Worm (Caenorhabditis elegans) whole organism, L4 larva: Measurements from ENCODE around the gene eef-1B.2.

Experiments
- D1046.2 ChIP-seq: fragments of 200-800 bp; sonication (Bioruptor generic); IDR thresholded peaks from 2 replicates; pipeline ENCODE4 v1.3.6; 2022; ENCODE audit warnings: missing genetic modification characterization, missing compliant biosample characterization
- F49E8.2 ChIP-seq: sonication (generic microtip); optimal IDR thresholded peaks from 2 replicates; lab custom pipeline; 2016; ENCODE audit warnings: missing compliant biosample characterization, mild to moderate bottlenecking, missing genetic modification characterization, borderline replicate concordance
- Y105C5A.15 ChIP-seq: fragments of 200-800 bp; sonication (Bioruptor generic); IDR thresholded peaks from 2 replicates; pipeline ENCODE4 v1.3.6; 2022; ENCODE audit warnings: missing genetic modification characterization, missing compliant biosample characterization
- Y5F2A.4 ChIP-seq: fragments of 200-800 bp; sonication (Bioruptor generic); optimal IDR thresholded peaks from 2 replicates; lab custom pipeline; 2018; ENCODE audit warnings: mild to moderate bottlenecking, missing genetic modification characterization, missing compliant biosample characterization
- Y75B8A.6 ChIP-seq: fragments of 200-800 bp; sonication (Bioruptor generic); IDR thresholded peaks from 2 replicates; pipeline ENCODE4 v1.3.6; 2022; ENCODE audit warnings: missing genetic modification reagents, missing genetic modification characterization, missing compliant biosample characterization
- ZK337.2 ChIP-seq: fragments of 200-800 bp; sonication (Bioruptor generic); IDR thresholded peaks from 2 replicates; pipeline ENCODE4 v1.3.6; 2022; ENCODE audit warnings: missing genetic modification reagents, missing genetic modification characterization, missing compliant biosample characterization
- ZK546.5 ChIP-seq, 2 experiments: sonication (generic microtip); optimal IDR thresholded peaks; 2 replicates each; lab custom pipeline; 2017; ENCODE audit warnings: missing biosample characterization in 2 of 2, missing genetic modification characterization in 2 of 2
- aha-1 ChIP-seq: fragments of 150-350 bp; peaks from one replicate; lab custom pipeline; 2014; ENCODE audit warnings: missing biosample characterization, missing genetic modification characterization
- ceh-28 ChIP-seq: fragments of 150-350 bp; optimal IDR thresholded peaks from 2 replicates; lab custom pipeline; 2014; ENCODE audit warnings: missing biosample characterization, missing genetic modification reagents, missing genetic modification characterization
- ctbp-1 ChIP-seq: fragments of 200-800 bp; sonication (Bioruptor generic); IDR thresholded peaks from 2 replicates; pipeline ENCODE4 v1.3.6; 2022; ENCODE audit warnings: missing genetic modification reagents, missing genetic modification characterization, missing compliant biosample characterization
- dmd-8 ChIP-seq: fragments of 200-800 bp; sonication (Bioruptor generic); IDR thresholded peaks from 2 replicates; pipeline ENCODE4 v1.3.6; 2022; ENCODE audit warnings: missing genetic modification characterization, missing compliant biosample characterization
- dmd-9 ChIP-seq: fragments of 200-800 bp; sonication (Bioruptor generic); IDR thresholded peaks from 2 replicates; pipeline ENCODE4 v1.3.6; 2022; ENCODE audit warnings: missing genetic modification reagents, missing genetic modification characterization, missing compliant biosample characterization
- egl-27 ChIP-seq: sonication (generic microtip); optimal IDR thresholded peaks from 3 replicates; lab custom pipeline; 2017; ENCODE audit warnings: missing biosample characterization, missing genetic modification reagents, missing genetic modification characterization
- egl-43 ChIP-seq: fragments of 200-800 bp; sonication (Bioruptor generic); IDR thresholded peaks from 2 replicates; pipeline ENCODE4 v1.3.6; 2022; ENCODE audit warnings: missing genetic modification reagents, missing genetic modification characterization, missing compliant biosample characterization
- fkh-10 ChIP-seq: fragments of 150-350 bp; optimal IDR thresholded peaks from 2 replicates; lab custom pipeline; 2014; ENCODE audit warnings: missing biosample characterization, missing genetic modification reagents, missing genetic modification characterization
- hlh-30 ChIP-seq: sonication (generic microtip); optimal IDR thresholded peaks from 2 replicates; lab custom pipeline; 2017; ENCODE audit warnings: antibody characterized with exemption, mild to moderate bottlenecking, missing genetic modification characterization, missing compliant biosample characterization; ENCODE audit not compliant: insufficient read depth
- lim-7 ChIP-seq: fragments of 200-800 bp; sonication (Bioruptor generic); IDR thresholded peaks from 2 replicates; pipeline ENCODE4 v1.3.6; 2022; ENCODE audit warnings: missing genetic modification characterization, missing compliant biosample characterization
- lin-1 ChIP-seq: fragments of 200-800 bp; sonication (Bioruptor generic); IDR thresholded peaks from 2 replicates; pipeline ENCODE4 v1.3.6; 2022; ENCODE audit warnings: missing genetic modification reagents, missing genetic modification characterization, missing compliant biosample characterization
- lin-13 ChIP-seq: fragments of 150-350 bp; optimal IDR thresholded peaks from 2 replicates; lab custom pipeline; 2014; ENCODE audit warnings: missing biosample characterization, missing genetic modification reagents, missing genetic modification characterization
- lin-38 ChIP-seq: fragments of 200-800 bp; sonication (Bioruptor generic); IDR thresholded peaks from 2 replicates; pipeline ENCODE4 v1.3.6; 2022; ENCODE audit warnings: missing genetic modification reagents, missing genetic modification characterization, missing compliant biosample characterization
- lir-3 ChIP-seq: sonication (generic microtip); optimal IDR thresholded peaks from 2 replicates; lab custom pipeline; 2016; ENCODE audit warnings: mild to moderate bottlenecking, missing genetic modification characterization, missing compliant biosample characterization
- madf-5 ChIP-seq, 2 experiments: fragments of 200-800 bp; sonication (Bioruptor generic); IDR thresholded peaks; 2 replicates each; pipeline ENCODE4 v1.3.6; 2022; ENCODE audit warnings: missing compliant biosample characterization in 2 of 2, missing genetic modification characterization in 2 of 2
- mdt-29 ChIP-seq: fragments of 200-800 bp; sonication (Bioruptor generic); IDR thresholded peaks from 2 replicates; pipeline ENCODE4 v1.3.6; 2022; ENCODE audit warnings: missing genetic modification reagents, missing genetic modification characterization, missing compliant biosample characterization
- mxl-3 ChIP-seq: fragments of 200-800 bp; sonication (Bioruptor generic); optimal IDR thresholded peaks from 2 replicates; lab custom pipeline; 2018; ENCODE audit warnings: mild to moderate bottlenecking, missing genetic modification characterization, missing compliant biosample characterization
- nhr-10 ChIP-seq: fragments of 150-350 bp; optimal IDR thresholded peaks from 2 replicates; lab custom pipeline; 2014; ENCODE audit warnings: missing biosample characterization, missing genetic modification characterization
- nhr-41 ChIP-seq: fragments of 200-800 bp; sonication (Bioruptor generic); IDR thresholded peaks from 2 replicates; pipeline ENCODE4 v1.3.6; 2022; ENCODE audit warnings: missing genetic modification reagents, missing genetic modification characterization, missing compliant biosample characterization
- nhr-42 ChIP-seq: fragments of 200-800 bp; sonication (Bioruptor generic); IDR thresholded peaks from 2 replicates; pipeline ENCODE4 v1.3.6; 2022; ENCODE audit warnings: missing genetic modification characterization, missing compliant biosample characterization
- nhr-76 ChIP-seq: fragments of 150-350 bp; optimal IDR thresholded peaks from 2 replicates; lab custom pipeline; 2014; ENCODE audit warnings: missing biosample characterization, missing genetic modification characterization
- pha-4 ChIP-seq, 2 experiments: fragments of 150-350 bp in 1 of 2; fragments of 200-800 bp in 1 of 2; sonication (Bioruptor generic) in 1 of 2; IDR thresholded peaks in 1 of 2; optimal IDR thresholded peaks in 1 of 2; 2 replicates each; pipeline versions ENCODE4 v1.3.6 to Lab custom; 2014 to 2022; ENCODE audit warnings: missing genetic modification characterization in 2 of 2, missing genetic modification reagents in 2 of 2, missing biosample characterization in 1 of 2, missing compliant biosample characterization in 1 of 2
- pqm-1 ChIP-seq: sonication (generic microtip); optimal IDR thresholded peaks from 2 replicates; lab custom pipeline; 2017; ENCODE audit warnings: missing biosample characterization, missing genetic modification characterization
- saeg-2 ChIP-seq: fragments of 200-800 bp; sonication (Bioruptor generic); IDR thresholded peaks from 2 replicates; pipeline ENCODE4 v1.3.6; 2022; ENCODE audit warnings: missing genetic modification reagents, missing genetic modification characterization, missing compliant biosample characterization
- set-16 ChIP-seq: fragments of 200-800 bp; sonication (Bioruptor generic); IDR thresholded peaks from 2 replicates; pipeline ENCODE4 v1.3.6; 2022; ENCODE audit warnings: missing genetic modification reagents, missing genetic modification characterization, missing compliant biosample characterization
- skn-1 ChIP-seq: fragments of 150-350 bp; optimal IDR thresholded peaks from 2 replicates; lab custom pipeline; 2014; ENCODE audit warnings: missing biosample characterization, missing genetic modification characterization
- snpc-1.2 ChIP-seq: fragments of 200-800 bp; sonication (Bioruptor generic); IDR thresholded peaks from 2 replicates; pipeline ENCODE4 v1.3.6; 2022; ENCODE audit warnings: missing genetic modification reagents, missing genetic modification characterization, missing compliant biosample characterization
- spr-3 ChIP-seq: fragments of 200-800 bp; sonication (Bioruptor generic); optimal IDR thresholded peaks from 2 replicates; lab custom pipeline; 2018; ENCODE audit warnings: mild to moderate bottlenecking, missing genetic modification characterization, missing compliant biosample characterization
- tra-1 ChIP-seq: fragments of 200-800 bp; sonication (Bioruptor generic); IDR thresholded peaks from 2 replicates; pipeline ENCODE4 v1.3.6; 2022; ENCODE audit warnings: missing genetic modification reagents, missing genetic modification characterization, missing compliant biosample characterization
- unc-62 ChIP-seq, 3 experiments: fragments of 150-350 bp in 1 of 3; sonication (generic microtip); optimal IDR thresholded peaks in 2 of 3; peaks in 1 of 3; 1 replicate in 1 of 3; 2 replicates in 2 of 3; lab custom pipeline; 2014 to 2017; ENCODE audit warnings: missing biosample characterization in 3 of 3, missing genetic modification characterization in 3 of 3, missing genetic modification reagents in 3 of 3, missing genotype in 1 of 3
- vab-7 ChIP-seq: fragments of 200-800 bp; sonication (Bioruptor generic); IDR thresholded peaks from 2 replicates; pipeline ENCODE4 v1.3.6; 2022; ENCODE audit warnings: missing genetic modification reagents, missing genetic modification characterization, missing compliant biosample characterization
- zfp-3 ChIP-seq: fragments of 200-800 bp; sonication (Bioruptor generic); conservative IDR thresholded peaks from 2 replicates; pipeline ENCODE4 v1.3.6; 2022; ENCODE audit warnings: missing genetic modification reagents, missing genetic modification characterization, missing compliant biosample characterization
- zip-11 ChIP-seq: fragments of 200-800 bp; sonication (Bioruptor generic); IDR thresholded peaks from 2 replicates; pipeline ENCODE4 v1.3.6; 2022; ENCODE audit warnings: missing genetic modification characterization, missing compliant biosample characterization
- zip-2 ChIP-seq: fragments of 150-350 bp; optimal IDR thresholded peaks from 2 replicates; lab custom pipeline; 2014; ENCODE audit warnings: missing biosample characterization, missing genetic modification characterization
- ztf-11 ChIP-seq: fragments of 150-350 bp; optimal IDR thresholded peaks from 2 replicates; lab custom pipeline; 2014; ENCODE audit warnings: missing biosample characterization, missing genetic modification characterization
- ztf-7 ChIP-seq: fragments of 150-350 bp; optimal IDR thresholded peaks from 2 replicates; lab custom pipeline; 2014; ENCODE audit warnings: missing biosample characterization, missing genetic modification characterization

The eef-1B.2 gene

DNA sequence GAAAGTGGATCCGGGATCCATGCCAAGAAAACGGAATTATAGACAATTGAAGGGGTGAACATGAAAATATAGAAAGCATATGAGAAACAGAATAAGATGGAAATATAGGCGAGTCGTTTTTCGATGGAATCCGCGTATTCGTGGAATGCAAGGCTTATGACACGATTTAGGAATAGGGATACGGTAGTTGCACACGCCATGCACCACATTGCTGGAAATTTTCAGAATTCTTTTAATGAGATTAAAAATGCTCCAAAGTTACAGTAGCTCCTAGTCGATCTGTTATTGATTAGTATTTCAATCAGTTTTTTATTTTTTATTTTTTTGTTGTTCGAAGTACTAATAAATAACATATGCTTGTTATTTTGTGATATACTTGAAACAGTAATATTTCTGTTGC lies 13.9 kb downstream of the eef-1B.2 start:
- TF ChIP-seq pha-4 (GFP tag; IDR thresholded peaks at IDR 0.05; lab: Robert Waterston, UW) (no peak), pha-4 (tag; optimal IDR thresholded peaks at IDR 0.05; lab: Kevin White, UChicago) (no peak), Y105C5A.15 (GFP tag; lab: Robert Waterston, UW) (no peak), unc-62 (GFP tag; optimal IDR thresholded peaks at IDR 0.05 in 1 of 2; lab: Kevin White, UChicago) (no peak), unc-62 (tag; optimal IDR thresholded peaks at IDR 0.05; lab: Kevin White, UChicago) (no peak), ceh-28 (tag; lab: Kevin White, UChicago) (no peak), saeg-2 (no peak), ztf-11 (tag; lab: Kevin White, UChicago) (no peak), pqm-1 (no peak), nhr-42 (no peak), spr-3 (GFP tag; lab: Kevin White, UChicago) (no peak)

DNA sequence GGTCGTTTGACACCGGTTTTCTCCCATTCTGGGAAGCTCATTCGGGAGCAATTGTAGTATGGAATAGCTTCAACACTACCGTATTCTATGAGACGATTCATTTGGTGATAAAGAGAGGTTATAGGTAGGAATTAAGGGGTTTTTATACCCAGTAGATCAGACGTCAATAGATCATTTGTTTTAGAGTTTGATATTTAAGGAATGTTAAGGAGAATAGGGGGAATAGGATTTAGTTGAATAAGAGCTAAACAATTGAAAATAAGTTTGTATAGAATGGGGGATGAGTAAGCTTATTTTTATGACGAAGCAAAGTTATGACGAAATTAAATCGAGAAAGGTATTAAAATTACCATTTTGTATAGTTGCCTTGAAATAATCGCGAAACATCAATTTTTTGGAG lies 16.1 kb downstream of the eef-1B.2 start, which contains the start of gene srt-47:
Gene srt-47, minus strand, starts transcription at position 101 of the 400 bp plus-strand sequence.
- TF ChIP-seq nhr-42: no peak
- no peak for TF ChIP-seq ztf-11 (tag; lab: Kevin White, UChicago)
- TF ChIP-seq fkh-10: no peak
- no peak for TF ChIP-seq dmd-8 (GFP tag; lab: Robert Waterston, UW)
- TF ChIP-seq zip-2 (tag; lab: Kevin White, UChicago): no peak
- TF ChIP-seq lir-3 (tag; lab: Kevin White, UChicago): no peak
- no peak for TF ChIP-seq tra-1 (GFP tag; lab: Robert Waterston, UW)
- TF ChIP-seq ZK546.5 (tag; optimal IDR thresholded peaks at IDR 0.05; lab: Kevin White, UChicago): no peak
- TF ChIP-seq nhr-76: no peak
- no peak for TF ChIP-seq mxl-3 (GFP tag; lab: Kevin White, UChicago)
- no peak for TF ChIP-seq vab-7 (GFP tag; lab: Robert Waterston, UW)
- TF ChIP-seq Y5F2A.4 (GFP tag; lab: Kevin White, UChicago): no peak
- no peak for TF ChIP-seq egl-43 (GFP tag; lab: Robert Waterston, UW)
- TF ChIP-seq skn-1 (tag; lab: Kevin White, UChicago): no peak
- no peak for TF ChIP-seq set-16
- TF ChIP-seq dmd-9 (GFP tag; lab: Robert Waterston, UW): no peak
- TF ChIP-seq egl-27: no peak
- no peak for TF ChIP-seq ztf-7 (tag; lab: Kevin White, UChicago)
- no peak for TF ChIP-seq nhr-10 (tag; lab: Kevin White, UChicago)
- no peak for TF ChIP-seq zip-11 (GFP tag; lab: Robert Waterston, UW)

DNA sequence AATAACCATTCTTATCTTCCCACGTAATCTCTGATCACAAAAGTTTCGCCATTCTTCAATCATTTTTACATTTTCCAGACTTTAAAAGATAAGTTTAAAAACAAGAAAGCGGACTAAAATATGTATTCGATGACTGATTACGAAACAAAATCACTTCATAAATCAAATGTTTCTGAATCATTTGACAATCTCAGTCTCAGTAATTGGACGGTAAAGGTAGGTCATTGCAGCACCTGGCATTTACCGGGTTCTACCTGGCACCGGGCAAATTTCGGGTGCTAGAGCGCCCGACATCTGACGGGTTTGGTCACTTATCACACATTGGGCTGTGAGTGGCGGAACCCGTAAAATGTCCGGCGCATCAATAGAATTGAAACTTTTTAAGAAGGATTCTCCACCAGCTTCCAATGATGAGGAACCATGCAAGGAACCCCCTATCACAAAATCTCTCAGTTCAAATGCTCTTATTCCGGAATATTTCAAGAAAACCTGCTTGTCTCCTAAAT lies 19.0 kb downstream of the eef-1B.2 start, which contains the start of gene Y41E3.19:
Gene Y41E3.19, plus strand, starts transcription at position 51 of the 506 bp plus-strand sequence.
- TF ChIP-seq snpc-1.2 (GFP tag; lab: Robert Waterston, UW): peak; percentile 68; the same call in 1 of the 2 replicates
- TF ChIP-seq set-16: no peak

DNA sequence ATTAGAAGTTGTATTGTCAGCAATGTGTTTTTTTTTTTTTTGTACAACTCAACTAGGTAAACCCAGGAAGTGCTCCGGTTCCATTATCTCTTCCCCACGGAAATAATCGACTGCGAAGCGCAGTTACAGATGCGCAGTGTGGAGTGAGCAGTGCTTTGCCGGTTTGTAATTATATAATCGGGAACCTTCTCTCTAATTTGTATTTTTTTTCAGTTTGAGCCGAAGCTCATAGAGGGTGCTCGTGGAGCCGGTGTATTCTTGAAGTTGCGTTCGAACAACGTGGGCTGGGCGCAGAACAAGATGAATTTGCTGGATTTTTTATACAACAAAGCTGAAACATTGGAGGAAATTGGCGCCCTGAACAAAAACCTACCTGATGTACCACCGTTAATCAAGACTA lies 20.9 kb downstream of the eef-1B.2 start, which contains the start of gene Y41E3.13:
Gene Y41E3.13, plus strand, starts transcription at position 301 of the 400 bp plus-strand sequence.
- TF ChIP-seq aha-1 (tag; lab: Kevin White, UChicago) (peak; percentile 14), hlh-30 (tag; lab: Kevin White, UChicago) (no peak)

DNA sequence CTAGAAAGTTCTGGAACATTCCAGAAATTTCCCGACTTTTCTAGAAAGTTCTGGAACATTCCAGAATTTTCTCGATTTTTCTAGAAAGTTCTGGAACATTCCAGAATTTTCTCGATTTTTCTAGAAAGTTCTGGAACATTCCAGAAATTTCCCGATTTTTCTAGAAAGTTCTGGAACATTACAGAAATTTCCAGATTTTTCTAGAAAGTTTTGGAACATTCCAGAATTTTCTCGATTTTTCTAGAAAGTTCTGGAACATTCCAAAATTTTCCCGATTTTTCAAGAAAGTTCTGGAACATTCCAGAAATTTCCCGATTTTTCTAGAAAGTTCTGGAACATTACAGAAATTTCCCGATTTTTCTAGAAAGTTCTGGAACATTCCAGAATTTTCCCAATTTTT lies 22.0 kb downstream of the eef-1B.2 start:
- TF ChIP-seq tra-1 (GFP tag; lab: Robert Waterston, UW) (peak; percentile 78; the same call in 1 of the 2 replicates), dmd-9 (GFP tag; lab: Robert Waterston, UW) (0 out of 2 replicates have a peak, but pooled peaks have one; percentile 63), Y105C5A.15 (GFP tag; lab: Robert Waterston, UW) (peak; percentile 96), D1046.2 (GFP tag; lab: Robert Waterston, UW) (peak; percentile 80; the same call in 1 of the 2 replicates), Y75B8A.6 (GFP tag; lab: Robert Waterston, UW) (peak; percentile 73; the same call in 1 of the 2 replicates), lin-13 (GFP tag; lab: Kevin White, UChicago) (peak; percentile 61), lin-1 (GFP tag; lab: Robert Waterston, UW) (peak; percentile 90), lin-38 (GFP tag; lab: Robert Waterston, UW) (peak; percentile 67), ctbp-1 (peak; percentile 92), nhr-41 (peak; percentile 78; the same call in 1 of the 2 replicates), ZK337.2 (GFP tag; lab: Robert Waterston, UW) (peak; percentile 69), mdt-29 (GFP tag; lab: Robert Waterston, UW) (peak; percentile 99), F49E8.2 (tag; lab: Kevin White, UChicago) (peak; percentile 48), madf-5 (GFP tag; IDR thresholded peaks at IDR 0.05; lab: Robert Waterston, UW) (peak in 1 of 2 experiments; percentile 71; a peak in 1 of 4 replicates), zfp-3 (GFP tag; lab: Robert Waterston, UW) (peak; percentile 78; the same call in 1 of the 2 replicates), lim-7 (GFP tag; lab: Robert Waterston, UW) (peak; percentile 78)
